Worm (Caenorhabditis elegans): ENCODE measurements around the gene T02H6.4.

Gene T02H6.4

ce11 chrII:689749-690148 is at the start of gene T02H6.4:
Gene T02H6.4 (plus strand): TSS chrII:690049.
- TF ChIP-seq sdc-2 (tag; optimal IDR thresholded peaks at IDR 0.05) (no peak), npax-4 (tag; optimal IDR thresholded peaks at IDR 0.05) (no peak), ets-4 (tag; optimal IDR thresholded peaks at IDR 0.05) (no peak), unc-3 (GFP tag; conservative IDR thresholded peaks at IDR 0.05) (no peak), unc-3 (tag; optimal IDR thresholded peaks at IDR 0.05) (no peak), hlh-15 (tag; optimal IDR thresholded peaks at IDR 0.05) (no peak), dve-1 (tag; optimal IDR thresholded peaks at IDR 0.05) (no peak), ceh-30 (tag; optimal IDR thresholded peaks at IDR 0.05) (no peak), sox-4 (tag; optimal IDR thresholded peaks at IDR 0.05) (no peak), ttx-3 (tag; optimal IDR thresholded peaks at IDR 0.05) (no peak), ref-2 (tag; optimal IDR thresholded peaks at IDR 0.05) (no peak)

DNA sequence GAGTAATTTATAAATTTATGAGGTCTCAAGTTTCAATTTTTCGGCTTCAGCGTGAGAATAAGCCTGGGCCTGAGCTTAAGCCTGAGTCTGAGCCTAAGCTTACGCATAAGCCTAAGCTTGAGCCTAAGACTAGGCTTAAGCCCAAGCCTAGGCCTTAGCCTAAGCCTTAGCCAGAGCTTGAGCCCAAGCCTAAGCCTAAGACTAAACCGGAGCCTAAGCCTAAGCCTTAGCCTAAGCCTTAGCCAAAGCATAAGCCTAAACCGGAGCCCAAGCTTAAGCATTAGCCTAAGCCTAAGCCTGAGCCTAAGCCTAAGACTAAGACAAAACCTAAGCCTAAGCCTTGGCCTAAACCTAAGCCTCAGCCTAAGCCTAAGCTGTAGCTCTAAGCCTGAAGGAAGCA is 46.1 kb upstream of the T02H6.4 start:
- TF ChIP-seq npax-4 (tag; optimal IDR thresholded peaks at IDR 0.05) (no peak), ceh-9 (tag; optimal IDR thresholded peaks at IDR 0.05) (no peak), F13H6.1 (tag; optimal IDR thresholded peaks at IDR 0.05) (no peak), odd-2 (tag; optimal IDR thresholded peaks at IDR 0.05) (no peak), C08G9.2 (tag; optimal IDR thresholded peaks at IDR 0.05) (no peak), dve-1 (tag; optimal IDR thresholded peaks at IDR 0.05) (peak; percentile 80), fax-1 (tag; optimal IDR thresholded peaks at IDR 0.05) (no peak), ahr-1 (tag; optimal IDR thresholded peaks at IDR 0.05) (no peak)

ce11 chrII:650321-651005 is 39.4 kb upstream of the T02H6.4 start, which contains the start of the genes K07E8.7 and frpr-14:
Gene K07E8.7 (minus strand): TSS chrII:650367.
Gene frpr-14 (plus strand): TSS chrII:650955.
- peak; percentile 27 for TF ChIP-seq unc-42 (tag; optimal IDR thresholded peaks at IDR 0.05)
- no peak for TF ChIP-seq unc-55 (GFP tag; optimal IDR thresholded peaks at IDR 0.05)
- no peak for TF ChIP-seq ceh-2 (tag; optimal IDR thresholded peaks at IDR 0.05)
- no peak for TF ChIP-seq fax-1 (tag; optimal IDR thresholded peaks at IDR 0.05)
- TF ChIP-seq pag-3 (tag; optimal IDR thresholded peaks at IDR 0.05; ENCODE audit: borderline replicate concordance): no peak

DNA sequence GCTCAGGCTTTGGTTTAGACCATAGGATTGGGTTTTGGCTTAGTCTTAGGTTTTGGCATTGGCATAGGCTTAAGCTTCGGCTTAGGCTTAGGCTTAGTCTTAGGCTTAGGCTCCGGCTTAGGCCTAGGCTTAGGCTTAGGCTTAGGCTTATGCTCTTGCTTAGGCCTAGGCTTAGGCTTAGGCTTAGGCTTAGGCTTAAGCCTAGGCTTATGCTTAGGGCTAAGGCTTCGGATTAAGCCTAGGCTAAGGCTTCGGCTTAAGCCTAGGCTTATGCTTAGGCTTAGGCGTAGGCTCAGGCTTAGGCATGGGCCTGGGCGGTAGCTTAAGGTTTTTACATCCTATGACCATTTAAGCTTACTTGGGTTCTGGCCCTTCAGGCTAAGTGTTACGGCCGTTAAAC is 38.5 kb upstream of the T02H6.4 start:
- TF ChIP-seq ceh-18 (tag; optimal IDR thresholded peaks at IDR 0.05): no peak
- no peak for TF ChIP-seq dmd-4 (tag; optimal IDR thresholded peaks at IDR 0.05; ENCODE audit: borderline replicate concordance)
- TF ChIP-seq dve-1 (tag; optimal IDR thresholded peaks at IDR 0.05): peak; percentile 79
- TF ChIP-seq pros-1 (tag; optimal IDR thresholded peaks at IDR 0.05): no peak
- no peak for TF ChIP-seq ama-1 (optimal IDR thresholded peaks at IDR 0.05)
- no peak for TF ChIP-seq sox-2 (GFP tag; IDR thresholded peaks at IDR 0.05)
- TF ChIP-seq ref-2 (tag; optimal IDR thresholded peaks at IDR 0.05): no peak
- no peak for TF ChIP-seq C08G9.2 (tag; optimal IDR thresholded peaks at IDR 0.05)
- TF ChIP-seq nhr-232 (tag; optimal IDR thresholded peaks at IDR 0.05): no peak
- TF ChIP-seq ceh-24 (tag; optimal IDR thresholded peaks at IDR 0.05): no peak
- TF ChIP-seq ceh-2 (tag; optimal IDR thresholded peaks at IDR 0.05): no peak
- no peak for TF ChIP-seq ceh-9 (tag; optimal IDR thresholded peaks at IDR 0.05)
- no peak for TF ChIP-seq ceh-14 (tag; optimal IDR thresholded peaks at IDR 0.05)
- no peak for TF ChIP-seq ztf-16 (tag; optimal IDR thresholded peaks at IDR 0.05)
- TF ChIP-seq eyg-1 (tag; optimal IDR thresholded peaks at IDR 0.05): no peak
- peak; percentile 24 for TF ChIP-seq mec-3 (tag; optimal IDR thresholded peaks at IDR 0.05; ENCODE audit: borderline replicate concordance)
- TF ChIP-seq elt-2 (tag; optimal IDR thresholded peaks at IDR 0.05): no peak
- no peak for TF ChIP-seq fkh-10 (GFP tag; optimal IDR thresholded peaks at IDR 0.05)

DNA sequence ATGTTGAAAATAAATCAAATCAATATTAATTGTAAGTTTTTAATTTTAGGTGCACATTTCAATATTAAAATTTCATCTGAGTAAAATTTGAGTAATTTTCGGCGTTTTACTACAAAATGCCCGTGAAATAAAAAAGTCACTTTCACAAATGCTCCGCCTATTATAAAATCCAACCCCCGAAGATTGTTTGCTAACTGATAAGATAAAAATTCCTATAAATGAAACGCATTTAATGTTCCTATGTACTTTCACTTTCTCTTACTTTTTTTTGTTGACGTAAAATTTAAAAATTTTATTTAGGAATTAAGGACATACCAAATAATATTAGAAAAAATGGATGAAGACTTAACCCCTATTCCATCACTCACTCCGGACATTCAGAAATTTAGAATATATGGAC is 31.5 kb upstream of the T02H6.4 start, which contains the start of gene sdz-24:
TSS of gene sdz-24 (plus strand) at position 301 of the 400 bp plus-strand sequence.
- no peak for TF ChIP-seq hlh-15 (tag; optimal IDR thresholded peaks at IDR 0.05)
- no peak for TF ChIP-seq ceh-30 (tag; optimal IDR thresholded peaks at IDR 0.05)
- no peak for TF ChIP-seq gmeb-2 (tag; optimal IDR thresholded peaks at IDR 0.05)
- no peak for TF ChIP-seq ceh-24 (tag; optimal IDR thresholded peaks at IDR 0.05)
- no peak for TF ChIP-seq nfya-1 (tag; optimal IDR thresholded peaks at IDR 0.05)
- TF ChIP-seq ref-2 (tag; optimal IDR thresholded peaks at IDR 0.05): no peak
- no peak for TF ChIP-seq ztf-16 (tag; optimal IDR thresholded peaks at IDR 0.05)
- no peak for TF ChIP-seq pat-9 (tag; optimal IDR thresholded peaks at IDR 0.05)
- TF ChIP-seq lin-11 (tag; optimal IDR thresholded peaks at IDR 0.05): no peak
- TF ChIP-seq zip-5 (tag; optimal IDR thresholded peaks at IDR 0.05): no peak
